Worm (Caenorhabditis elegans) whole organism, late embryonic: ENCODE measurements around the gene grl-14.

Experiments used
- C08G9.2 ChIP-seq: sonication (generic microtip); optimal IDR thresholded peaks from 2 replicates; lab custom pipeline; 2016; ENCODE audit warnings: mild to moderate bottlenecking, missing genetic modification characterization, moderate library complexity, missing compliant biosample characterization
- C38D4.7 ChIP-seq: fragments of 200-800 bp; sonication (Bioruptor generic); optimal IDR thresholded peaks from 2 replicates; lab custom pipeline; 2018; ENCODE audit warnings: mild to moderate bottlenecking, missing genetic modification characterization, moderate library complexity, missing compliant biosample characterization
- F13H6.1 ChIP-seq: sonication (generic microtip); optimal IDR thresholded peaks from 2 replicates; lab custom pipeline; 2016; ENCODE audit warnings: missing genetic modification characterization, missing compliant biosample characterization
- T23F11.4 ChIP-seq: fragments of 200-800 bp; sonication (Bioruptor generic); optimal IDR thresholded peaks from 2 replicates; lab custom pipeline; 2018; ENCODE audit warnings: mild to moderate bottlenecking, missing genetic modification characterization, missing compliant biosample characterization
- Y22D7AL.16 ChIP-seq: sonication (generic microtip); optimal IDR thresholded peaks from 2 replicates; lab custom pipeline; 2016; ENCODE audit warnings: missing genetic modification characterization, missing compliant biosample characterization
- ahr-1 ChIP-seq: sonication (generic microtip); optimal IDR thresholded peaks from 2 replicates; lab custom pipeline; 2016; ENCODE audit warnings: missing genetic modification characterization, missing compliant biosample characterization
- ama-1 ChIP-seq: fragments of 150-350 bp; optimal IDR thresholded peaks from 2 replicates; lab custom pipeline; 2014
- ceh-14 ChIP-seq: sonication (generic microtip); optimal IDR thresholded peaks from 2 replicates; lab custom pipeline; 2016; ENCODE audit warnings: missing genotype, missing genetic modification characterization, missing compliant biosample characterization
- ceh-18 ChIP-seq: sonication (generic microtip); optimal IDR thresholded peaks from 2 replicates; lab custom pipeline; 2016; ENCODE audit warnings: missing genetic modification characterization, missing compliant biosample characterization
- ceh-19 ChIP-seq: fragments of 200-800 bp; sonication (Bioruptor generic); optimal IDR thresholded peaks from 2 replicates; lab custom pipeline; 2018; ENCODE audit warnings: mild to moderate bottlenecking, missing genetic modification characterization, missing compliant biosample characterization
- ceh-2 ChIP-seq: sonication (generic microtip); optimal IDR thresholded peaks from 2 replicates; lab custom pipeline; 2016; ENCODE audit warnings: missing genotype, missing genetic modification characterization, missing compliant biosample characterization
- ceh-22 ChIP-seq: sonication (generic microtip); optimal IDR thresholded peaks from 2 replicates; lab custom pipeline; 2017; ENCODE audit warnings: missing biosample characterization, missing genetic modification characterization
- ceh-24 ChIP-seq: sonication (generic microtip); optimal IDR thresholded peaks from 2 replicates; lab custom pipeline; 2016; ENCODE audit warnings: mild to moderate bottlenecking, missing genetic modification characterization, missing compliant biosample characterization
- ceh-30 ChIP-seq: fragments of 150-350 bp; optimal IDR thresholded peaks from 2 replicates; lab custom pipeline; 2014; ENCODE audit warnings: missing biosample characterization, missing genetic modification characterization
- ceh-45 ChIP-seq: fragments of 200-800 bp; sonication (Bioruptor generic); IDR thresholded peaks from 2 replicates; pipeline ENCODE4 v1.3.6; 2022; ENCODE audit warnings: missing genetic modification reagents, missing genetic modification characterization, missing compliant biosample characterization
- ceh-48 ChIP-seq: sonication (generic microtip); optimal IDR thresholded peaks from 2 replicates; lab custom pipeline; 2016; ENCODE audit warnings: missing genetic modification characterization, inconsistent platforms, missing compliant biosample characterization
- ceh-9 ChIP-seq: sonication (generic microtip); optimal IDR thresholded peaks from 2 replicates; lab custom pipeline; 2016; ENCODE audit warnings: mild to moderate bottlenecking, missing genetic modification characterization, inconsistent platforms, missing compliant biosample characterization
- che-1 ChIP-seq: sonication (generic microtip); optimal IDR thresholded peaks from 2 replicates; lab custom pipeline; 2016; ENCODE audit warnings: mild to moderate bottlenecking, missing genetic modification characterization, missing compliant biosample characterization
- dmd-4 ChIP-seq: sonication (generic microtip); optimal IDR thresholded peaks from 2 replicates; lab custom pipeline; 2016; ENCODE audit warnings: borderline replicate concordance, missing genetic modification characterization, missing compliant biosample characterization
- dve-1 ChIP-seq: sonication (generic microtip); optimal IDR thresholded peaks from 2 replicates; lab custom pipeline; 2017; ENCODE audit warnings: antibody characterized with exemption, mild to moderate bottlenecking, missing genetic modification characterization, missing compliant biosample characterization
- elt-4 ChIP-seq: sonication (generic microtip); optimal IDR thresholded peaks from 2 replicates; lab custom pipeline; 2016; ENCODE audit warnings: missing genetic modification characterization, missing compliant biosample characterization
- ets-4 ChIP-seq: sonication (generic microtip); optimal IDR thresholded peaks from 2 replicates; lab custom pipeline; 2016; ENCODE audit warnings: missing genetic modification characterization, missing compliant biosample characterization
- fax-1 ChIP-seq: sonication (generic microtip); optimal IDR thresholded peaks from 2 replicates; lab custom pipeline; 2016; ENCODE audit warnings: missing genotype, missing genetic modification characterization, missing compliant biosample characterization
- fkh-10 ChIP-seq: fragments of 150-350 bp; optimal IDR thresholded peaks from 2 replicates; lab custom pipeline; 2014; ENCODE audit warnings: missing biosample characterization, missing genetic modification reagents, missing genetic modification characterization
- gmeb-2 ChIP-seq: sonication (generic microtip); optimal IDR thresholded peaks from 2 replicates; lab custom pipeline; 2016; ENCODE audit warnings: missing genetic modification characterization, inconsistent platforms, missing compliant biosample characterization
- hlh-30 ChIP-seq: sonication (generic microtip); optimal IDR thresholded peaks from 2 replicates; lab custom pipeline; 2017; ENCODE audit warnings: antibody characterized with exemption, missing genetic modification characterization, missing compliant biosample characterization; ENCODE audit not compliant: insufficient read depth
- hlh-6 ChIP-seq: sonication (generic microtip); optimal IDR thresholded peaks from 2 replicates; lab custom pipeline; 2016; ENCODE audit warnings: missing genotype, missing genetic modification characterization, missing compliant biosample characterization
- hlh-8 ChIP-seq: sonication (generic microtip); optimal IDR thresholded peaks from 2 replicates; lab custom pipeline; 2016; ENCODE audit warnings: missing genotype, missing genetic modification characterization, missing compliant biosample characterization
- mec-3 ChIP-seq: sonication (generic microtip); optimal IDR thresholded peaks from 2 replicates; lab custom pipeline; 2016; ENCODE audit warnings: borderline replicate concordance, missing genetic modification characterization, missing compliant biosample characterization
- nfya-1 ChIP-seq: sonication (generic microtip); optimal IDR thresholded peaks from 2 replicates; lab custom pipeline; 2017; ENCODE audit warnings: missing genetic modification characterization, mild to moderate bottlenecking, missing compliant biosample characterization, antibody characterized with exemption, moderate library complexity
- nhr-11 ChIP-seq: fragments of 150-350 bp; optimal IDR thresholded peaks from 2 replicates; lab custom pipeline; 2014; ENCODE audit warnings: missing biosample characterization, missing genetic modification characterization
- nhr-232 ChIP-seq: sonication (generic microtip); optimal IDR thresholded peaks from 2 replicates; lab custom pipeline; 2016; ENCODE audit warnings: missing genetic modification characterization, missing compliant biosample characterization
- npax-4 ChIP-seq: sonication (generic microtip); optimal IDR thresholded peaks from 2 replicates; lab custom pipeline; 2016; ENCODE audit warnings: missing genetic modification characterization, missing compliant biosample characterization
- odd-2 ChIP-seq: sonication (generic microtip); optimal IDR thresholded peaks from 2 replicates; lab custom pipeline; 2017; ENCODE audit warnings: antibody characterized with exemption, mild to moderate bottlenecking, missing genetic modification characterization, missing compliant biosample characterization
- pag-3 ChIP-seq: sonication (generic microtip); optimal IDR thresholded peaks from 2 replicates; lab custom pipeline; 2016; ENCODE audit warnings: missing compliant biosample characterization, missing genetic modification characterization, borderline replicate concordance
- pat-9 ChIP-seq: fragments of 200-800 bp; sonication (Bioruptor generic); optimal IDR thresholded peaks from 2 replicates; lab custom pipeline; 2018; ENCODE audit warnings: mild to moderate bottlenecking, missing genetic modification characterization, moderate library complexity, missing compliant biosample characterization
- pha-4 ChIP-seq: fragments of 150-350 bp; optimal IDR thresholded peaks from 2 replicates; lab custom pipeline; 2018; ENCODE audit warnings: missing biosample characterization, missing genetic modification reagents, missing genetic modification characterization
- ref-2 ChIP-seq: sonication (generic microtip); optimal IDR thresholded peaks from 2 replicates; lab custom pipeline; 2016; ENCODE audit warnings: missing genetic modification characterization, missing compliant biosample characterization
- sdc-2 ChIP-seq: sonication (generic microtip); optimal IDR thresholded peaks from 2 replicates; lab custom pipeline; 2016; ENCODE audit warnings: missing genotype, missing genetic modification characterization, missing compliant biosample characterization
- sox-4 ChIP-seq: sonication (generic microtip); optimal IDR thresholded peaks from 2 replicates; lab custom pipeline; 2017; ENCODE audit warnings: mild to moderate bottlenecking, missing genetic modification characterization, inconsistent platforms, missing compliant biosample characterization
- syd-9 ChIP-seq: sonication (generic microtip); optimal IDR thresholded peaks from 2 replicates; lab custom pipeline; 2016; ENCODE audit warnings: mild to moderate bottlenecking, missing genetic modification characterization, moderate library complexity, missing compliant biosample characterization
- tbx-2 ChIP-seq: sonication (generic microtip); optimal IDR thresholded peaks from 2 replicates; lab custom pipeline; 2016; ENCODE audit warnings: missing genetic modification characterization, missing compliant biosample characterization
- unc-3 ChIP-seq, 2 experiments: fragments of 200-800 bp in 1 of 2; sonication (Bioruptor generic) in 1 of 2; sonication (generic microtip) in 1 of 2; conservative IDR thresholded peaks in 1 of 2; optimal IDR thresholded peaks in 1 of 2; 2 replicates each; pipeline versions ENCODE4 v1.3.6 to Lab custom; 2016 to 2022; ENCODE audit warnings: missing compliant biosample characterization in 2 of 2, missing genetic modification characterization in 2 of 2, missing genetic modification reagents in 1 of 2
- unc-42 ChIP-seq: sonication (generic microtip); optimal IDR thresholded peaks from 2 replicates; lab custom pipeline; 2016; ENCODE audit warnings: missing genotype, missing genetic modification characterization, missing compliant biosample characterization
- unc-55 ChIP-seq: sonication (generic microtip); optimal IDR thresholded peaks from 2 replicates; lab custom pipeline; 2017; ENCODE audit warnings: missing biosample characterization, missing genetic modification reagents, missing genetic modification characterization
- ztf-16 ChIP-seq: sonication (generic microtip); optimal IDR thresholded peaks from 2 replicates; lab custom pipeline; 2017; ENCODE audit warnings: missing genetic modification characterization, missing compliant biosample characterization

Gene grl-14

DNA sequence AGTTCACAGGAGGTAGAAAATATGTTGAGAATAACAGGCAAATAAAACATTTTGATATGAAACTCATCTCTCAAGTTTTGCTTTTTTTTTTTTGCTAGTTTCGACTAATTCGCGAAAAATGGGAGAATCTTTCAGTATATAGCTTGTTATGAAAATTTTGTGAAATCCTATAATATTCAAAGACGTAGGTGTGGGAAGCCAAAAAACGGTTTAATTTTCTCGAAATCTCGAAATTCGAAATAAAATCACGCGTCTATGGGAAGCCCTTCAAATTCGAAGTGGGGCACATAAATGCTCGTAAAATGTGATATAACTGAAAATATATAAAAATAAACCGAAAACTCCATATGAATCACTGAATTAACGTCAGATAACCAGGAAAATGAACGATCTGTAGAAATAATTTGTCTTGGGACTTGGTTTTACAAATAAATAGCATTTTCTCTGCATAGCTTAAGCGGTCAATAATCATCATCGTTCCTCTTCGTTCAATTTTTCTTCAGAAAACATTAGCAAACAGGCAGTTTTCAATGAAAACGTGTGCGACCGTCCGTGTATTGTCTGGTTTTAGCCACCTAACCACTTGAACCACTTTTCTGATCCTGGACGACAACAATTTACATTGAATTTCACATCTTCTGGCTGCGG, at the start of gene grl-14, which contains the start of gene gcy-22:
TSS of gene grl-14 (plus strand) at position 598 of the 648 bp plus-strand sequence.
TSS of gene gcy-22 (minus strand) at position 101 of the 648 bp plus-strand sequence.
- no peak for TF ChIP-seq mec-3 (tag; lab: Kevin White, UChicago)
- TF ChIP-seq hlh-6 (tag; lab: Kevin White, UChicago) = no peak
- no peak for TF ChIP-seq fkh-10
- TF ChIP-seq ceh-18 (tag; lab: Kevin White, UChicago) = no peak
- no peak for TF ChIP-seq ceh-48 (tag; lab: Kevin White, UChicago)
- no peak for TF ChIP-seq Y22D7AL.16 (tag; lab: Kevin White, UChicago)
- no peak for TF ChIP-seq pat-9 (tag; lab: Kevin White, UChicago)
- no peak for TF ChIP-seq ahr-1 (tag; lab: Kevin White, UChicago)
- no peak for TF ChIP-seq unc-42
- TF ChIP-seq odd-2 = no peak
- no peak for TF ChIP-seq unc-3 (GFP tag; conservative IDR thresholded peaks at IDR 0.05; lab: Robert Waterston, UW)
- no peak for TF ChIP-seq unc-3 (tag; optimal IDR thresholded peaks at IDR 0.05; lab: Kevin White, UChicago)
- no peak for TF ChIP-seq hlh-8 (tag; lab: Kevin White, UChicago)
- no peak for TF ChIP-seq ceh-30 (tag; lab: Kevin White, UChicago)
- no peak for TF ChIP-seq ztf-16

DNA sequence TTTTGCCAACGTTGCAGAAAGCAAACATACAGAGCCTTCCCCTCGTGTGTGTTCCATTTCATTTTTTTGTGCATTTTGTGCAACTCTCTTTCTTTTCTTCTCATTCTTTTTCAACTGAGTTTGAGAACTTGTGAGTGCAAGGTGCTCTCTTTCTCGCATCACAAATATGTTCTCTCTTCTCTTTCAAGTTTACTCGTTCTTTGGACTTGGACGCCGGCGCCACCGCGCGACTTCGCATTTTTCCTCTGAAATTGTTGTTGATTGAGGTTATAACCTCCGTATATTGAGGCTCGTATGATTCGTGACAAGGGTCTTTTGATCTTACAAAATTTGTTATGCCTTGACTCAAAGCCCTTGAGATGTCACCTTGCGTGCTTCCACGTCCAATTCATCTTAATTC, 48.6 kb upstream of the grl-14 start:
- TF ChIP-seq Y22D7AL.16 (tag; lab: Kevin White, UChicago) = no peak
- no peak for TF ChIP-seq T23F11.4 (GFP tag; lab: Kevin White, UChicago)
- no peak for TF ChIP-seq ceh-14 (tag; lab: Kevin White, UChicago)
- TF ChIP-seq ceh-24 (tag; lab: Kevin White, UChicago) = no peak
- TF ChIP-seq ahr-1 (tag; lab: Kevin White, UChicago) = no peak
- TF ChIP-seq ceh-22 (tag; lab: Kevin White, UChicago) = no peak
- TF ChIP-seq unc-55 (GFP tag; lab: Kevin White, UChicago) = no peak
- no peak for TF ChIP-seq elt-4 (tag; lab: Kevin White, UChicago)
- no peak for TF ChIP-seq pag-3 (tag; lab: Kevin White, UChicago)
- TF ChIP-seq gmeb-2 (tag; lab: Kevin White, UChicago) = no peak
- no peak for TF ChIP-seq ets-4
- TF ChIP-seq nfya-1 (tag; lab: Kevin White, UChicago) = no peak
- no peak for TF ChIP-seq syd-9
- TF ChIP-seq ceh-2 (tag; lab: Kevin White, UChicago) = no peak
- TF ChIP-seq pha-4 (tag; lab: Kevin White, UChicago) = no peak
- TF ChIP-seq sdc-2 = no peak
- TF ChIP-seq ama-1 (lab: Kevin White, UChicago) = no peak
- TF ChIP-seq ztf-16 = no peak
- no peak for TF ChIP-seq ceh-45 (GFP tag; lab: Robert Waterston, UW)
- no peak for TF ChIP-seq dmd-4 (tag; lab: Kevin White, UChicago)

DNA sequence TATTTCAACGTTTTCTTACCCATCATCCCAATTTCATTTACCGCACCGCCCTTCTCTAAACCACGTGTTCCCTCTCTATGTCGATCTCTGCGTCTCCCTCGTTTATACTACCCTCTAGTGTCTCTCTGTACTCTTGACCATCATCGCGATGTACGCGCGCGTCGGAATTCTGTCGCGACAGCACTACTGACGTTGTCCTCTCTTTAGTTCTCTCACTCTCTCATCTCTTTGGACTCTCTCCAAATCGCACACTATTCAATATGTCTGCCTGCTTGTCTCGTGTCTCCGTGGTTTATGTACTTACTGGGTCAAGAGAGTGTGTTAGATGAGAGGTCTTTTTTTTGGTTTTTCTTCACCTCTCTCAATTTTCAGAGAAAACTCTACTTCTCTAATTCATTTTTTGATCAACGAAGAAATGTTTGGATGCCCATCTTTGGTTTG, 47.1 kb upstream of the grl-14 start:
- TF ChIP-seq F13H6.1 (tag; lab: Kevin White, UChicago) (peak; percentile 81), ceh-19 (GFP tag; lab: Kevin White, UChicago) (no peak), che-1 (tag; lab: Kevin White, UChicago) (no peak), ets-4 (peak; percentile 44), ceh-9 (no peak), C08G9.2 (no peak), tbx-2 (tag; lab: Kevin White, UChicago) (peak; percentile 80), pag-3 (tag; lab: Kevin White, UChicago) (no peak), C38D4.7 (no peak), fax-1 (tag; lab: Kevin White, UChicago) (no peak), T23F11.4 (GFP tag; lab: Kevin White, UChicago) (no peak), hlh-8 (tag; lab: Kevin White, UChicago) (peak; percentile 78), nhr-11 (no peak), fkh-10 (no peak), nhr-232 (tag; lab: Kevin White, UChicago) (no peak), gmeb-2 (tag; lab: Kevin White, UChicago) (peak; percentile 11), elt-4 (tag; lab: Kevin White, UChicago) (no peak), ceh-2 (tag; lab: Kevin White, UChicago) (no peak), ref-2 (tag; lab: Kevin White, UChicago) (peak; percentile 73), dve-1 (tag; lab: Kevin White, UChicago) (peak; percentile 59), npax-4 (no peak), Y22D7AL.16 (tag; lab: Kevin White, UChicago) (peak; percentile 10), hlh-30 (tag; lab: Kevin White, UChicago) (peak; percentile 98), sox-4 (tag; lab: Kevin White, UChicago) (no peak), syd-9 (peak; percentile 40), ztf-16 (no peak)
